Worm (Caenorhabditis elegans) whole organism, L2 larva: ENCODE results near the gene set-2.

Source experiments
- C34F6.9 ChIP-seq: fragments of 150-350 bp; optimal IDR thresholded peaks from 2 replicates; lab custom pipeline; 2014; ENCODE audit warnings: missing biosample characterization, missing genetic modification characterization
- F13H6.1 ChIP-seq: sonication (generic microtip); optimal IDR thresholded peaks from 2 replicates; lab custom pipeline; 2016; ENCODE audit warnings: missing genetic modification characterization, missing compliant biosample characterization
- R02D3.7 ChIP-seq: fragments of 150-350 bp; optimal IDR thresholded peaks from 2 replicates; lab custom pipeline; 2014; ENCODE audit warnings: missing biosample characterization, missing genetic modification characterization
- Y55F3AM.14 ChIP-seq: fragments of 200-800 bp; sonication (Bioruptor generic); optimal IDR thresholded peaks from 2 replicates; lab custom pipeline; 2018; ENCODE audit warnings: mild to moderate bottlenecking, missing genetic modification characterization, missing compliant biosample characterization
- ZK546.5 ChIP-seq: sonication (generic microtip); optimal IDR thresholded peaks from 2 replicates; lab custom pipeline; 2017; ENCODE audit warnings: missing biosample characterization, missing genetic modification characterization
- alr-1 ChIP-seq: fragments of 150-350 bp; optimal IDR thresholded peaks from 2 replicates; lab custom pipeline; 2014; ENCODE audit warnings: missing biosample characterization, missing genetic modification characterization
- aly-2 ChIP-seq: fragments of 150-350 bp; optimal IDR thresholded peaks from 2 replicates; lab custom pipeline; 2014; ENCODE audit warnings: missing biosample characterization, missing genetic modification characterization
- ama-1 ChIP-seq: fragments of 150-350 bp; optimal IDR thresholded peaks from 2 replicates; lab custom pipeline; 2018; ENCODE audit warnings: inconsistent platforms
- blmp-1 ChIP-seq: sonication (generic microtip); optimal IDR thresholded peaks from 2 replicates; lab custom pipeline; 2017; ENCODE audit warnings: missing genetic modification characterization, mild to moderate bottlenecking, missing compliant biosample characterization, antibody characterized with exemption, moderate library complexity; ENCODE audit not compliant: insufficient read depth
- ceh-16 ChIP-seq: fragments of 150-350 bp; optimal IDR thresholded peaks from 2 replicates; lab custom pipeline; 2014; ENCODE audit warnings: missing biosample characterization, missing genetic modification characterization
- ceh-82 ChIP-seq: fragments of 150-350 bp; optimal IDR thresholded peaks from 2 replicates; lab custom pipeline; 2014; ENCODE audit warnings: missing biosample characterization, missing genetic modification characterization
- crh-2 ChIP-seq: sonication (generic microtip); optimal IDR thresholded peaks from 2 replicates; lab custom pipeline; 2017; ENCODE audit warnings: missing biosample characterization, missing genetic modification characterization
- dmd-4 ChIP-seq: sonication (generic microtip); optimal IDR thresholded peaks from 2 replicates; lab custom pipeline; 2017; ENCODE audit warnings: missing biosample characterization, missing genetic modification characterization
- egl-27 ChIP-seq: sonication (generic microtip); optimal IDR thresholded peaks from 3 replicates; lab custom pipeline; 2017; ENCODE audit warnings: missing biosample characterization, missing genetic modification reagents, missing genetic modification characterization
- elt-1 ChIP-seq: fragments of 150-350 bp; optimal IDR thresholded peaks from 2 replicates; lab custom pipeline; 2014; ENCODE audit warnings: missing biosample characterization, missing genetic modification characterization
- elt-3 ChIP-seq: sonication (generic microtip); optimal IDR thresholded peaks from 2 replicates; lab custom pipeline; 2017; ENCODE audit warnings: missing biosample characterization, missing genetic modification characterization
- fos-1 ChIP-seq: fragments of 150-350 bp; optimal IDR thresholded peaks from 2 replicates; lab custom pipeline; 2014; ENCODE audit warnings: missing biosample characterization, missing genetic modification characterization
- gmeb-1 ChIP-seq: fragments of 150-350 bp; optimal IDR thresholded peaks from 2 replicates; lab custom pipeline; 2014; ENCODE audit warnings: missing biosample characterization, missing genetic modification characterization
- lin-11 ChIP-seq: fragments of 150-350 bp; sonication (generic microtip); optimal IDR thresholded peaks from 2 replicates; lab custom pipeline; 2014; ENCODE audit warnings: missing biosample characterization, missing genetic modification characterization, inconsistent platforms, mixed read lengths
- lin-13 ChIP-seq: fragments of 150-350 bp; optimal IDR thresholded peaks from 2 replicates; lab custom pipeline; 2014; ENCODE audit warnings: missing biosample characterization, missing genetic modification reagents, missing genetic modification characterization
- lin-39 ChIP-seq: fragments of 150-350 bp; optimal IDR thresholded peaks from 2 replicates; lab custom pipeline; 2014; ENCODE audit warnings: missing biosample characterization, missing genetic modification reagents, missing genetic modification characterization
- lsy-2 ChIP-seq, 2 experiments: fragments of 150-350 bp in 1 of 2; sonication (generic microtip) in 1 of 2; optimal IDR thresholded peaks; 2 replicates each; lab custom pipeline; 2014 to 2017; ENCODE audit warnings: missing biosample characterization in 2 of 2, missing genetic modification characterization in 2 of 2
- mab-5 ChIP-seq: fragments of 150-350 bp; optimal IDR thresholded peaks from 2 replicates; lab custom pipeline; 2014; ENCODE audit warnings: missing biosample characterization, missing genetic modification characterization
- mbf-1 ChIP-seq: sonication (generic microtip); optimal IDR thresholded peaks from 2 replicates; lab custom pipeline; 2017; ENCODE audit warnings: missing biosample characterization, missing genetic modification characterization
- mdl-1 ChIP-seq, 2 experiments: fragments of 150-350 bp in 1 of 2; sonication (generic microtip) in 1 of 2; optimal IDR thresholded peaks; 2 replicates each; lab custom pipeline; 2017; ENCODE audit warnings: missing biosample characterization in 2 of 2, missing genetic modification characterization in 2 of 2
- nhr-10 ChIP-seq: sonication (generic microtip); optimal IDR thresholded peaks from 2 replicates; lab custom pipeline; 2017; ENCODE audit warnings: missing biosample characterization, missing genetic modification characterization
- nhr-11 ChIP-seq: fragments of 150-350 bp; optimal IDR thresholded peaks from 2 replicates; lab custom pipeline; 2014; ENCODE audit warnings: missing biosample characterization, missing genetic modification characterization
- nhr-12 ChIP-seq: fragments of 150-350 bp; optimal IDR thresholded peaks from 2 replicates; lab custom pipeline; 2014; ENCODE audit warnings: missing biosample characterization, missing genetic modification characterization
- nhr-129 ChIP-seq: fragments of 150-350 bp; optimal IDR thresholded peaks from 2 replicates; lab custom pipeline; 2014; ENCODE audit warnings: missing biosample characterization, missing genetic modification characterization
- nhr-21 ChIP-seq: fragments of 150-350 bp; optimal IDR thresholded peaks from 2 replicates; lab custom pipeline; 2014; ENCODE audit warnings: missing biosample characterization, missing genetic modification characterization
- nhr-23 ChIP-seq: fragments of 150-350 bp; optimal IDR thresholded peaks from 2 replicates; lab custom pipeline; 2014; ENCODE audit warnings: missing biosample characterization, missing genetic modification reagents, missing genetic modification characterization
- nhr-237 ChIP-seq: fragments of 150-350 bp; optimal IDR thresholded peaks from 2 replicates; lab custom pipeline; 2014; ENCODE audit warnings: missing biosample characterization, missing genetic modification characterization
- nhr-25 ChIP-seq: fragments of 150-350 bp; sonication (generic microtip); optimal IDR thresholded peaks from 3 replicates; lab custom pipeline; 2014; ENCODE audit warnings: missing biosample characterization, missing genetic modification characterization
- nhr-6 ChIP-seq: fragments of 150-350 bp; optimal IDR thresholded peaks from 2 replicates; lab custom pipeline; 2014; ENCODE audit warnings: missing biosample characterization, missing genetic modification characterization
- nhr-77 ChIP-seq: fragments of 150-350 bp; optimal IDR thresholded peaks from 2 replicates; lab custom pipeline; 2014; ENCODE audit warnings: missing biosample characterization, missing genetic modification characterization
- peb-1 ChIP-seq: fragments of 150-350 bp; optimal IDR thresholded peaks from 2 replicates; lab custom pipeline; 2014; ENCODE audit warnings: missing biosample characterization, missing genetic modification characterization
- sem-4 ChIP-seq: fragments of 150-350 bp; optimal IDR thresholded peaks from 2 replicates; lab custom pipeline; 2014; ENCODE audit warnings: missing biosample characterization, missing genetic modification reagents, missing genetic modification characterization
- skn-1 ChIP-seq: sonication (generic microtip); optimal IDR thresholded peaks from 2 replicates; lab custom pipeline; 2017; ENCODE audit warnings: missing biosample characterization, missing genetic modification characterization
- sma-3 ChIP-seq: sonication (generic microtip); optimal IDR thresholded peaks from 2 replicates; lab custom pipeline; 2016; ENCODE audit warnings: missing genetic modification reagents, missing genetic modification characterization, missing compliant biosample characterization
- sma-9 ChIP-seq, 2 experiments: fragments of 150-350 bp in 1 of 2; sonication (generic microtip) in 1 of 2; optimal IDR thresholded peaks; 2 replicates each; lab custom pipeline; 2014 to 2016; ENCODE audit warnings: missing genetic modification characterization in 2 of 2, mild to moderate bottlenecking in 1 of 2, missing biosample characterization in 1 of 2, missing compliant biosample characterization in 1 of 2, missing genetic modification reagents in 1 of 2, moderate library complexity in 1 of 2
- snpc-4 ChIP-seq: fragments of 150-350 bp; optimal IDR thresholded peaks from 2 replicates; lab custom pipeline; 2014; ENCODE audit warnings: missing biosample characterization, missing genetic modification characterization
- unc-39 ChIP-seq: fragments of 150-350 bp; optimal IDR thresholded peaks from 2 replicates; lab custom pipeline; 2014; ENCODE audit warnings: missing biosample characterization, missing genetic modification characterization
- unc-55 ChIP-seq: fragments of 150-350 bp; sonication (generic microtip); optimal IDR thresholded peaks from 3 replicates; lab custom pipeline; 2014; ENCODE audit warnings: missing biosample characterization, missing genetic modification reagents, missing genetic modification characterization
- unc-62 ChIP-seq: fragments of 150-350 bp; optimal IDR thresholded peaks from 2 replicates; lab custom pipeline; 2014; ENCODE audit warnings: missing biosample characterization, missing genetic modification reagents, missing genetic modification characterization
- zag-1 ChIP-seq: fragments of 150-350 bp; optimal IDR thresholded peaks from 2 replicates; lab custom pipeline; 2014; ENCODE audit warnings: missing biosample characterization, missing genetic modification characterization
- ztf-1 ChIP-seq: fragments of 200-800 bp; sonication (Bioruptor generic); conservative IDR thresholded peaks from 2 replicates; pipeline ENCODE4 v1.3.6; 2022; ENCODE audit warnings: missing genetic modification characterization, missing compliant biosample characterization
- ztf-11 ChIP-seq: sonication (generic microtip); optimal IDR thresholded peaks from 2 replicates; lab custom pipeline; 2017; ENCODE audit warnings: missing biosample characterization, missing genetic modification characterization
- ztf-4 ChIP-seq: fragments of 150-350 bp; optimal IDR thresholded peaks from 2 replicates; lab custom pipeline; 2014; ENCODE audit warnings: missing biosample characterization, missing genetic modification characterization

The set-2 gene

DNA sequence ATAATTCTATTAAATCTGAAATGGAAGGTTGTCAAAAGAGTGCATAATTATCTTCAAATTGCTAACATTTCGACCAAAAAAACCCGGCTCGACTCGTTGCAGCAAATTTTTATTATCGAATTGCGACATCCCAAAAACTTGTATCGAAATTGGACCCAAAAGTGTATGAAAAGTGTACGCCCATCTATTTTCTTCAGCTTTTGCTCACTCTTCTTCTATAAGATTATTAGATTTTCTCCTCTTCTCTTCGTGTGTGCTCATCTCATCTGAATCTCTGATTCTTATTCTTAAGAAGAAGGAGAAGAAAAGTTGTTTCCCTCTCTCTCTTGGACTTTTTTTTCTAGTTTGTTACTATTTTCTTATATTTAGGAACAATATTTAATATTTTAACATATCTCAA lies 37.2 kb upstream of the set-2 start:
- TF ChIP-seq C34F6.9 (tag; lab: Kevin White, UChicago) (peak; percentile 29), mbf-1 (tag; lab: Kevin White, UChicago) (no peak), nhr-237 (no peak), zag-1 (peak; percentile 49), lin-39 (tag; lab: Kevin White, UChicago) (no peak), lsy-2 (tag; optimal IDR thresholded peaks at IDR 0.05; lab: Kevin White, UChicago) (peak in 1 of 2 experiments; percentile 26), sma-3 (no peak)

ce11 chrIII:4965271-4965670 lies 35.3 kb upstream of the set-2 start, which contains the start of gene nca-2:
TSS of gene nca-2 (plus strand) at chrIII:4965571.
- TF ChIP-seq F13H6.1 (no peak), nhr-21 (tag; lab: Kevin White, UChicago) (no peak), nhr-6 (tag; lab: Kevin White, UChicago) (no peak), sma-3 (no peak)

DNA sequence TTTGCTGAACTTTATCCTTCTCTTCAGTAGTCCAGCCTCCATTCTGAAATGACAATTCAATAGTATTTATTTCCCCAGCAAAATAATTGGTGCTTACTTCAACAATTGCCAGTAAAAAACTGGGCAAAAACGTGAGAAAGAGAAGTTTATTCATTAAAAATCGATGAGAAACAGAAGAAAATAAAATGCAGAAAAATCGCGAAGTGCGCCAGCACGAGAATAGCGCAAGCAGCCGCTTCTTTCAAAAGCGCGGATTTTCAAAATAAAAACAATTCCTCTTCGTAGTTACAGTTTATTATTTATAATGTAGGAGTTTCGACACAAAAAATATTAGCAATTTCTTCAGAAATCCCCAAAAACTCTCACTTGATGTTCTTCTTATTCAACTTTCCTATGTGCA lies 32.9 kb upstream of the set-2 start, which contains the start of gene C27F2.9:
TSS of gene C27F2.9 (minus strand) at position 159 of the 400 bp plus-strand sequence.
- TF ChIP-seq ztf-11, result no peak
- peak; percentile 75 for TF ChIP-seq nhr-21 (tag; lab: Kevin White, UChicago)
- peak; percentile 63 for TF ChIP-seq blmp-1 (tag; lab: Kevin White, UChicago)
- peak in 1 of 2 experiments; percentile 34 for TF ChIP-seq mdl-1 (tag; optimal IDR thresholded peaks at IDR 0.05; lab: Kevin White, UChicago)
- peak; percentile 26 for TF ChIP-seq mbf-1 (tag; lab: Kevin White, UChicago)
- TF ChIP-seq unc-62, result no peak
- peak; percentile 80 for TF ChIP-seq sem-4
- TF ChIP-seq gmeb-1 (tag; lab: Kevin White, UChicago), result peak; percentile 100
- peak; percentile 93 for TF ChIP-seq crh-2 (tag; lab: Kevin White, UChicago)
- TF ChIP-seq R02D3.7 (tag; lab: Kevin White, UChicago), result peak; percentile 37
- TF ChIP-seq zag-1, result peak; percentile 40
- peak; percentile 92 for TF ChIP-seq sma-9 (GFP tag; optimal IDR thresholded peaks at IDR 0.05; lab: Kevin White, UChicago)
- no peak for TF ChIP-seq sma-9 (tag; optimal IDR thresholded peaks at IDR 0.05; lab: Kevin White, UChicago)
- peak; percentile 97 for TF ChIP-seq C34F6.9 (tag; lab: Kevin White, UChicago)
- TF ChIP-seq skn-1 (tag; lab: Kevin White, UChicago), result no peak
- TF ChIP-seq nhr-12 (tag; lab: Kevin White, UChicago), result no peak
- TF ChIP-seq mab-5 (tag; lab: Kevin White, UChicago), result peak; percentile 84
- peak; percentile 20 for TF ChIP-seq Y55F3AM.14 (GFP tag; lab: Kevin White, UChicago)
- TF ChIP-seq lin-13, result peak; percentile 89
- no peak for TF ChIP-seq aly-2
- TF ChIP-seq nhr-6 (tag; lab: Kevin White, UChicago), result peak; percentile 72
- peak; percentile 73 for TF ChIP-seq ama-1 (lab: Kevin White, UChicago)
- TF ChIP-seq fos-1, result peak; percentile 73
- TF ChIP-seq nhr-11 (tag; lab: Kevin White, UChicago), result no peak
- TF ChIP-seq ztf-1 (GFP tag; lab: Robert Waterston, UW), result no peak
- peak; percentile 76 for TF ChIP-seq nhr-77 (tag; lab: Kevin White, UChicago)
- TF ChIP-seq egl-27 (tag; lab: Kevin White, UChicago), result no peak
- TF ChIP-seq alr-1 (tag; lab: Kevin White, UChicago), result no peak
- peak; percentile 78 for TF ChIP-seq nhr-129 (tag; lab: Kevin White, UChicago)
- peak; percentile 90 for TF ChIP-seq sma-3
- TF ChIP-seq lsy-2 (tag; optimal IDR thresholded peaks at IDR 0.05; lab: Kevin White, UChicago), result peak; percentile 89 to 94
- TF ChIP-seq unc-39 (tag; lab: Kevin White, UChicago), result no peak
- no peak for TF ChIP-seq peb-1
- no peak for TF ChIP-seq nhr-237
- TF ChIP-seq dmd-4 (tag; lab: Kevin White, UChicago), result peak; percentile 27
- TF ChIP-seq F13H6.1, result peak; percentile 85
- TF ChIP-seq ceh-16, result peak; percentile 11
- TF ChIP-seq unc-55, result peak; percentile 95
- no peak for TF ChIP-seq nhr-25
- TF ChIP-seq elt-1 (tag; lab: Kevin White, UChicago), result no peak
- TF ChIP-seq snpc-4 (tag; lab: Kevin White, UChicago), result peak; percentile 71
- peak; percentile 2 for TF ChIP-seq ZK546.5 (tag; lab: Kevin White, UChicago)
- TF ChIP-seq nhr-23 (tag; lab: Kevin White, UChicago), result no peak
- TF ChIP-seq nhr-10 (tag; lab: Kevin White, UChicago), result peak; percentile 55
- TF ChIP-seq lin-39 (tag; lab: Kevin White, UChicago), result no peak
- peak; percentile 55 for TF ChIP-seq ztf-4 (tag; lab: Kevin White, UChicago)
- no peak for TF ChIP-seq elt-3 (tag; lab: Kevin White, UChicago)
- TF ChIP-seq ceh-82 (tag; lab: Kevin White, UChicago), result peak; percentile 36
- TF ChIP-seq lin-11 (tag; lab: Kevin White, UChicago), result peak; percentile 62
- TF ChIP-seq, all 48 proteins: peak for 31
